In the genomic region with DNA sequence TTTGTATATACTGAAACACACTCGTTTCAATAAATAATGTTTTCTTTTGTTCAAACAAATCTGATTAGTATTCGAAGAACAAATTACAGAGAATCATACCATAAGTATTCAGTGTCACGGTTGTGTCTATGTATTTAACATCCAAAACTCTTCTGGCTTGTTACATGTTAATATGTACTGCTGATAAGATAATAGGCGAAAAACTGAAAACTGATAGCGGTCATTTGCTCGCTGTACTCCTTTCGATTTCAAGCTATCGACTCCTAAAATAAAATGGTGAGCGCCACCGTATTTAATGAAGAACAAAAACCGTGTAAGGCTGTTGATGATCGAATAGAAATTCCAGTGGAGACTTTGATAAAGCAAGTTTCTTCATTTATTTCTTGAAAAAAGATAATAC, we compare ENCODE assay signal across 6 worm cellular contexts.
A peak's percentile ranks its signal among the peaks of the same experiment; 100 is the strongest.
TF ChIP-seq lines count a peak whose summit lies in the region.

A gene (plus strand): TSS at position 222 of the 400 bp plus-strand sequence.

TF ChIP-seq in whole organism, L1 larva, 84 proteins besides CTCF, POLR2A, EP300 and RAD21:
- TF ChIP-seq elt-3 (tag; optimal IDR thresholded peaks at IDR 0.05; lab: Kevin White, UChicago) (no peak), elt-2 (tag; optimal IDR thresholded peaks at IDR 0.05; lab: Kevin White, UChicago) (peak; percentile 58), irx-1 (tag; optimal IDR thresholded peaks at IDR 0.05; lab: Kevin White, UChicago) (no peak), sptf-1 (tag; optimal IDR thresholded peaks at IDR 0.05; lab: Kevin White, UChicago) (no peak), efl-1 (optimal IDR thresholded peaks at IDR 0.05; lab: Kevin White, UChicago) (no peak), efl-1 (GFP tag; optimal IDR thresholded peaks at IDR 0.05 in 1 of 2; lab: Kevin White, UChicago) (peak in 1 of 2 experiments; percentile 7)

TF ChIP-seq in whole organism, L2 larva, 48 proteins besides CTCF, POLR2A, EP300 and RAD21:
- TF ChIP-seq ceh-16 (tag; optimal IDR thresholded peaks at IDR 0.05; lab: Kevin White, UChicago) (no peak), fos-1 (tag; optimal IDR thresholded peaks at IDR 0.05; lab: Kevin White, UChicago) (peak; percentile 51)
TF ChIP-seq in whole organism, L2 larva: peak in this region for 1.

TF ChIP-seq in whole organism, L3 larva, 47 proteins besides CTCF, POLR2A, EP300 and RAD21:
- TF ChIP-seq pqm-1 (tag; optimal IDR thresholded peaks at IDR 0.05; lab: Kevin White, UChicago) (peak; percentile 46), nhr-67 (tag; optimal IDR thresholded peaks at IDR 0.05; lab: Kevin White, UChicago) (no peak), ceh-9 (tag; optimal IDR thresholded peaks at IDR 0.05; lab: Kevin White, UChicago) (no peak), ceh-16 (tag; optimal IDR thresholded peaks at IDR 0.05; lab: Kevin White, UChicago) (no peak), elt-2 (tag; optimal IDR thresholded peaks at IDR 0.05; lab: Kevin White, UChicago) (peak; percentile 75), pha-4 (tag; optimal IDR thresholded peaks at IDR 0.05; lab: Kevin White, UChicago) (peak; percentile 50)

TF ChIP-seq in whole organism, L4 larva, 104 proteins besides CTCF, POLR2A, EP300 and RAD21 (continues in another document):
- TF ChIP-seq egl-43 (GFP tag; IDR thresholded peaks at IDR 0.05; lab: Robert Waterston, UW) (no peak), Y75B8A.6 (GFP tag; IDR thresholded peaks at IDR 0.05; lab: Robert Waterston, UW) (no peak), daf-12 (tag; optimal IDR thresholded peaks at IDR 0.05; lab: Kevin White, UChicago) (no peak), daf-16 (GFP tag; optimal IDR thresholded peaks at IDR 0.05; lab: Kevin White, UChicago) (no peak), daf-16 (tag; optimal IDR thresholded peaks at IDR 0.05; lab: Kevin White, UChicago) (peak; percentile 60), hlh-30 (tag; optimal IDR thresholded peaks at IDR 0.05; lab: Kevin White, UChicago; ENCODE audit: insufficient read depth) (no peak), dmd-6 (GFP tag; IDR thresholded peaks at IDR 0.05; lab: Robert Waterston, UW) (0 out of 2 replicates have a peak, but pooled peaks have one; percentile 45), nhr-102 (tag; optimal IDR thresholded peaks at IDR 0.05; lab: Kevin White, UChicago) (no peak), mep-1 (tag; optimal IDR thresholded peaks at IDR 0.05; lab: Kevin White, UChicago) (no peak), madf-9 (GFP tag; conservative IDR thresholded peaks at IDR 0.05; lab: Robert Waterston, UW) (no peak), D1046.2 (GFP tag; IDR thresholded peaks at IDR 0.05; lab: Robert Waterston, UW) (no peak), spr-3 (GFP tag; optimal IDR thresholded peaks at IDR 0.05; lab: Kevin White, UChicago) (no peak), dve-1 (tag; optimal IDR thresholded peaks at IDR 0.05; lab: Kevin White, UChicago; ENCODE audit: insufficient read depth) (peak; percentile 12), ZK546.5 (tag; optimal IDR thresholded peaks at IDR 0.05; lab: Kevin White, UChicago) (no peak), pha-4 (GFP tag; IDR thresholded peaks at IDR 0.05; lab: Robert Waterston, UW) (no peak), pha-4 (tag; optimal IDR thresholded peaks at IDR 0.05; lab: Kevin White, UChicago) (no peak), unc-130 (GFP tag; optimal IDR thresholded peaks at IDR 0.05; lab: Kevin White, UChicago) (no peak), skn-1 (tag; optimal IDR thresholded peaks at IDR 0.05; lab: Kevin White, UChicago) (no peak), F26F4.8 (GFP tag; conservative IDR thresholded peaks at IDR 0.05; lab: Robert Waterston, UW) (no peak), daf-19 (GFP tag; conservative IDR thresholded peaks at IDR 0.05; lab: Robert Waterston, UW) (no peak), dpl-1 (GFP tag; optimal IDR thresholded peaks at IDR 0.05; lab: Kevin White, UChicago) (no peak), lim-7 (GFP tag; IDR thresholded peaks at IDR 0.05; lab: Robert Waterston, UW) (no peak), jun-1 (tag; optimal IDR thresholded peaks at IDR 0.05; lab: Kevin White, UChicago) (no peak), lin-13 (GFP tag; optimal IDR thresholded peaks at IDR 0.05; lab: Kevin White, UChicago) (no peak), F37D6.2 (tag; optimal IDR thresholded peaks at IDR 0.05; lab: Kevin White, UChicago) (no peak)

TF ChIP-seq in whole organism, late embryonic, 69 proteins besides CTCF, POLR2A, EP300 and RAD21:
- TF ChIP-seq elt-2 (tag; optimal IDR thresholded peaks at IDR 0.05; lab: Kevin White, UChicago) (peak; percentile 77), ahr-1 (tag; optimal IDR thresholded peaks at IDR 0.05; lab: Kevin White, UChicago) (no peak), fkh-6 (tag; optimal IDR thresholded peaks at IDR 0.05; lab: Kevin White, UChicago) (no peak), ets-4 (tag; optimal IDR thresholded peaks at IDR 0.05; lab: Kevin White, UChicago) (no peak)
TF ChIP-seq in whole organism, late embryonic: peak in this region for 1.

TF ChIP-seq in whole organism, young adult, 124 proteins besides CTCF, POLR2A, EP300 and RAD21:
- TF ChIP-seq aptf-2 (GFP tag; conservative IDR thresholded peaks at IDR 0.05; lab: Robert Waterston, UW): no peak
- peak; percentile 72 for TF ChIP-seq nhr-80 (tag; optimal IDR thresholded peaks at IDR 0.05; lab: Kevin White, UChicago)
- peak; percentile 14; the same call in 1 of the 2 replicates for TF ChIP-seq dox-1 (GFP tag; IDR thresholded peaks at IDR 0.05; lab: Robert Waterston, UW)
